Worm (Caenorhabditis elegans): ENCODE data around the gene fbxa-55.

fbxa-55 gene

DNA sequence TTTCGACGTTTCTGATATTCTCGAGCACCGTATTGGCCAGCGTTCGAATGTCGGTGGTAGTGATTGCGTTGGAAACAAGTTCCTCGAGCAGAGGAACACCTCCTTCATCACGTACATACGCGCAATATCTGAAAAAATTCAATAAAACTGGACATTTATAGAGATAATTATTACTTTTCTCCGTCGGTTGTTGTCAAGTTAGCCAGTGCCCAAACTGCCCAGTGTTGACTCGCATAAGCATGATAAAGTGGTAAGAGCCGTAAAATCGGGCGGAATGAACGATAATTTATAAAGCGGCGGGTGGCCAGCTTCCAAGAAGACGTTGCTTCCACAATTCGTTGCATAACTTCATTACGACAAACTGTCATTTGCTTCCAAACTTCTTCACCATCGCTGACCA lies 52.3 kb downstream of the fbxa-55 start:
- TF ChIP-seq egl-27 (tag; optimal IDR thresholded peaks at IDR 0.05), result no peak
- no peak for TF ChIP-seq ztf-11 (tag; optimal IDR thresholded peaks at IDR 0.05)
- no peak for TF ChIP-seq elt-3 (tag; optimal IDR thresholded peaks at IDR 0.05)
- no peak for TF ChIP-seq nhr-11 (tag; optimal IDR thresholded peaks at IDR 0.05)
- no peak for TF ChIP-seq lin-13 (GFP tag; optimal IDR thresholded peaks at IDR 0.05)
- no peak for TF ChIP-seq nhr-237 (tag; optimal IDR thresholded peaks at IDR 0.05)
- no peak for TF ChIP-seq lin-39 (tag; optimal IDR thresholded peaks at IDR 0.05)
